Worm (Caenorhabditis elegans) whole organism, L1 larva: Measurements from ENCODE around the gene eelo-1.

Source experiments
- C04F5.9 ChIP-seq: sonication (generic microtip); optimal IDR thresholded peaks from 2 replicates; lab custom pipeline; 2016; ENCODE audit warnings: missing genetic modification characterization, missing compliant biosample characterization
- C16A3.4 ChIP-seq: fragments of 150-350 bp; optimal IDR thresholded peaks from 2 replicates; lab custom pipeline; 2014; ENCODE audit warnings: missing biosample characterization, missing genetic modification characterization
- Y116A8C.19 ChIP-seq: sonication (generic microtip); optimal IDR thresholded peaks from 2 replicates; lab custom pipeline; 2016; ENCODE audit warnings: missing compliant biosample characterization, missing genetic modification characterization, borderline replicate concordance
- aha-1 ChIP-seq: fragments of 150-350 bp; optimal IDR thresholded peaks from 2 replicates; lab custom pipeline; 2014; ENCODE audit warnings: missing biosample characterization, missing genetic modification characterization
- blmp-1 ChIP-seq: fragments of 150-350 bp; optimal IDR thresholded peaks from 2 replicates; lab custom pipeline; 2014; ENCODE audit warnings: missing biosample characterization, missing genetic modification characterization
- ceh-63 ChIP-seq: fragments of 200-800 bp; sonication (Bioruptor generic); optimal IDR thresholded peaks from 2 replicates; lab custom pipeline; 2018; ENCODE audit warnings: mild to moderate bottlenecking, missing genetic modification characterization, missing compliant biosample characterization
- ceh-8 ChIP-seq: fragments of 200-800 bp; sonication (Bioruptor generic); optimal IDR thresholded peaks from 2 replicates; lab custom pipeline; 2018; ENCODE audit warnings: mild to moderate bottlenecking, missing genetic modification characterization, moderate library complexity, missing compliant biosample characterization
- dsc-1 ChIP-seq: sonication (generic microtip); optimal IDR thresholded peaks from 2 replicates; lab custom pipeline; 2016; ENCODE audit warnings: mild to moderate bottlenecking, missing genetic modification characterization, missing compliant biosample characterization
- efl-1 ChIP-seq, 4 experiments: fragments of 150-350 bp; optimal IDR thresholded peaks in 3 of 4; peaks in 1 of 4; 1 replicate in 1 of 4; 2 replicates in 3 of 4; lab custom pipeline; 2014; ENCODE audit warnings: missing biosample characterization in 2 of 4, missing genetic modification characterization in 2 of 4, missing genetic modification reagents in 2 of 4
- efl-3 ChIP-seq: fragments of 200-800 bp; sonication (Bioruptor generic); optimal IDR thresholded peaks from 2 replicates; lab custom pipeline; 2018; ENCODE audit warnings: mild to moderate bottlenecking, missing genetic modification characterization, missing compliant biosample characterization
- elt-2 ChIP-seq: sonication (generic microtip); optimal IDR thresholded peaks from 2 replicates; lab custom pipeline; 2016; ENCODE audit warnings: missing genetic modification characterization, mild to moderate bottlenecking, inconsistent platforms, missing compliant biosample characterization, missing genetic modification reagents
- elt-3 ChIP-seq, 6 experiments: fragments of 150-350 bp in 1 of 6; sonication (generic microtip); optimal IDR thresholded peaks; 2 replicates each; lab custom pipeline; 2017 to 2018; ENCODE audit warnings: missing biosample characterization in 6 of 6, missing genetic modification characterization in 6 of 6, inconsistent platforms in 1 of 6
- fkh-10 ChIP-seq: sonication (generic microtip); optimal IDR thresholded peaks from 2 replicates; lab custom pipeline; 2017; ENCODE audit warnings: missing biosample characterization, missing genetic modification reagents, missing genetic modification characterization
- fkh-4 ChIP-seq: sonication (generic microtip); optimal IDR thresholded peaks from 2 replicates; lab custom pipeline; 2016; ENCODE audit warnings: missing compliant biosample characterization, missing genetic modification characterization, borderline replicate concordance
- fkh-8 ChIP-seq: sonication (generic microtip); optimal IDR thresholded peaks from 2 replicates; lab custom pipeline; 2016; ENCODE audit warnings: mild to moderate bottlenecking, missing genetic modification characterization, missing compliant biosample characterization
- fos-1 ChIP-seq: fragments of 150-350 bp; optimal IDR thresholded peaks from 2 replicates; lab custom pipeline; 2014; ENCODE audit warnings: missing biosample characterization, missing genetic modification characterization
- hlh-17 ChIP-seq: fragments of 200-800 bp; sonication (Bioruptor generic); optimal IDR thresholded peaks from 2 replicates; lab custom pipeline; 2018; ENCODE audit warnings: missing genetic modification characterization, mild to moderate bottlenecking, missing compliant biosample characterization, moderate library complexity, borderline replicate concordance
- hlh-4 ChIP-seq: sonication (generic microtip); optimal IDR thresholded peaks from 2 replicates; lab custom pipeline; 2016; ENCODE audit warnings: mild to moderate bottlenecking, missing genetic modification characterization, missing compliant biosample characterization
- hpl-2 ChIP-seq: fragments of 150-350 bp; optimal IDR thresholded peaks from 2 replicates; lab custom pipeline; 2014; ENCODE audit warnings: missing biosample characterization, missing genetic modification reagents, missing genetic modification characterization
- jun-1 ChIP-seq: fragments of 150-350 bp; optimal IDR thresholded peaks from 2 replicates; lab custom pipeline; 2014; ENCODE audit warnings: missing biosample characterization, missing genetic modification reagents, missing genetic modification characterization
- lin-13 ChIP-seq: fragments of 150-350 bp; optimal IDR thresholded peaks from 2 replicates; lab custom pipeline; 2014; ENCODE audit warnings: missing biosample characterization, missing genetic modification reagents, missing genetic modification characterization
- lin-14 ChIP-seq: fragments of 200-800 bp; sonication (Bioruptor generic); optimal IDR thresholded peaks from 2 replicates; lab custom pipeline; 2018; ENCODE audit warnings: mild to moderate bottlenecking, missing genetic modification characterization, moderate library complexity, missing compliant biosample characterization
- lin-15B ChIP-seq: fragments of 150-350 bp; sonication (generic microtip); optimal IDR thresholded peaks from 3 replicates; lab custom pipeline; 2014; ENCODE audit warnings: missing biosample characterization, missing genetic modification characterization
- lin-35 ChIP-seq, 2 experiments: fragments of 150-350 bp; optimal IDR thresholded peaks; 2 replicates each; lab custom pipeline; 2014; ENCODE audit warnings: missing biosample characterization in 2 of 2, missing genetic modification characterization in 2 of 2, missing genetic modification reagents in 2 of 2
- mdl-1 ChIP-seq, 2 experiments: fragments of 150-350 bp; optimal IDR thresholded peaks; 2 replicates each; lab custom pipeline; 2014 to 2017; ENCODE audit warnings: missing biosample characterization in 2 of 2, missing genetic modification characterization in 2 of 2, inconsistent platforms in 1 of 2
- mef-2 ChIP-seq: fragments of 150-350 bp; optimal IDR thresholded peaks from 2 replicates; lab custom pipeline; 2014; ENCODE audit warnings: missing biosample characterization, missing genetic modification characterization
- mep-1 ChIP-seq: fragments of 150-350 bp; optimal IDR thresholded peaks from 2 replicates; lab custom pipeline; 2014; ENCODE audit warnings: missing biosample characterization, missing genetic modification characterization
- nhr-19 ChIP-seq: fragments of 200-800 bp; sonication (Bioruptor generic); conservative IDR thresholded peaks from 2 replicates; pipeline ENCODE4 v1.3.6; 2022; ENCODE audit warnings: missing genetic modification characterization, missing compliant biosample characterization
- nhr-20 ChIP-seq: sonication (generic microtip); optimal IDR thresholded peaks from 2 replicates; lab custom pipeline; 2016; ENCODE audit warnings: mild to moderate bottlenecking, missing genetic modification characterization, missing compliant biosample characterization
- nhr-237 ChIP-seq: fragments of 150-350 bp; optimal IDR thresholded peaks from 2 replicates; lab custom pipeline; 2014; ENCODE audit warnings: missing biosample characterization, missing genetic modification characterization
- nhr-47 ChIP-seq: sonication (generic microtip); optimal IDR thresholded peaks from 2 replicates; lab custom pipeline; 2016; ENCODE audit warnings: mild to moderate bottlenecking, missing genetic modification characterization, moderate library complexity, missing compliant biosample characterization
- nhr-71 ChIP-seq: sonication (generic microtip); optimal IDR thresholded peaks from 2 replicates; lab custom pipeline; 2016; ENCODE audit warnings: mild to moderate bottlenecking, missing genetic modification characterization, moderate library complexity, missing compliant biosample characterization
- nhr-76 ChIP-seq: sonication (generic microtip); optimal IDR thresholded peaks from 2 replicates; lab custom pipeline; 2017; ENCODE audit warnings: missing biosample characterization, missing genetic modification characterization
- nhr-84 ChIP-seq: sonication (generic microtip); optimal IDR thresholded peaks from 2 replicates; lab custom pipeline; 2017; ENCODE audit warnings: missing biosample characterization, missing genetic modification characterization
- nhr-85 ChIP-seq: sonication (generic microtip); peaks from one replicate; lab custom pipeline; 2016; ENCODE audit warnings: missing genetic modification characterization, inconsistent platforms, missing compliant biosample characterization
- nhr-90 ChIP-seq: sonication (generic microtip); optimal IDR thresholded peaks from 2 replicates; lab custom pipeline; 2016; ENCODE audit warnings: mild to moderate bottlenecking, missing genetic modification characterization, missing compliant biosample characterization; ENCODE audit not compliant: poor library complexity
- pag-3 ChIP-seq: sonication (generic microtip); optimal IDR thresholded peaks from 2 replicates; lab custom pipeline; 2017; ENCODE audit warnings: missing genetic modification characterization, mild to moderate bottlenecking, missing compliant biosample characterization, antibody characterized with exemption, borderline replicate concordance; ENCODE audit not compliant: insufficient read depth
- pqm-1 ChIP-seq: sonication (generic microtip); optimal IDR thresholded peaks from 3 replicates; lab custom pipeline; 2017; ENCODE audit warnings: missing biosample characterization, missing genetic modification characterization
- skn-1 ChIP-seq: fragments of 150-350 bp; optimal IDR thresholded peaks from 2 replicates; lab custom pipeline; 2014; ENCODE audit warnings: missing biosample characterization, missing genetic modification characterization
- sptf-1 ChIP-seq: fragments of 150-350 bp; optimal IDR thresholded peaks from 2 replicates; lab custom pipeline; 2014; ENCODE audit warnings: missing biosample characterization, missing genetic modification characterization
- unc-130 ChIP-seq: fragments of 150-350 bp; optimal IDR thresholded peaks from 2 replicates; lab custom pipeline; 2017; ENCODE audit warnings: missing biosample characterization, missing genetic modification characterization, inconsistent platforms
- unc-62 ChIP-seq: fragments of 150-350 bp; optimal IDR thresholded peaks from 2 replicates; lab custom pipeline; 2014; ENCODE audit warnings: missing biosample characterization, missing genetic modification reagents, missing genetic modification characterization
- unc-98 ChIP-seq: fragments of 200-800 bp; sonication (Bioruptor generic); IDR thresholded peaks from 2 replicates; pipeline ENCODE4 v1.3.6; 2022; ENCODE audit warnings: missing genetic modification characterization, missing compliant biosample characterization
- vab-15 ChIP-seq: sonication (generic microtip); optimal IDR thresholded peaks from 2 replicates; lab custom pipeline; 2017; ENCODE audit warnings: missing genotype, mild to moderate bottlenecking, missing genetic modification characterization, missing compliant biosample characterization
- xbp-1 ChIP-seq: sonication (generic microtip); optimal IDR thresholded peaks from 2 replicates; lab custom pipeline; 2016; ENCODE audit warnings: missing genetic modification characterization, missing compliant biosample characterization

The eelo-1 gene

ce11 chrIII:1603776-1604175, 45.4 kb upstream of the eelo-1 start:
- TF ChIP-seq nhr-90 (tag; lab: Kevin White, UChicago): no peak
- no peak for TF ChIP-seq ceh-8
- TF ChIP-seq Y116A8C.19 (tag; lab: Kevin White, UChicago): no peak
- no peak for TF ChIP-seq unc-130 (tag; lab: Kevin White, UChicago)
- no peak for TF ChIP-seq nhr-19 (GFP tag; lab: Robert Waterston, UW)
- no peak for TF ChIP-seq fkh-8 (tag; lab: Kevin White, UChicago)
- TF ChIP-seq unc-98 (GFP tag; lab: Robert Waterston, UW): no peak
- no peak for TF ChIP-seq sptf-1 (tag; lab: Kevin White, UChicago)
- no peak for TF ChIP-seq jun-1 (tag; lab: Kevin White, UChicago)
- TF ChIP-seq ceh-63 (GFP tag; lab: Kevin White, UChicago): no peak
- no peak for TF ChIP-seq nhr-47 (tag; lab: Kevin White, UChicago)

ce11 chrIII:1602682-1603081, 44.4 kb upstream of the eelo-1 start:
- TF ChIP-seq nhr-85 (tag; lab: Kevin White, UChicago) (peak; percentile 66), lin-35 (GFP tag; optimal IDR thresholded peaks at IDR 0.05; lab: Kevin White, UChicago) (peak in 1 of 2 experiments; percentile 44), efl-1 (optimal IDR thresholded peaks at IDR 0.05; lab: Kevin White, UChicago) (no peak), efl-1 (GFP tag; optimal IDR thresholded peaks at IDR 0.05 in 1 of 2; lab: Kevin White, UChicago) (no peak), nhr-76 (tag; lab: Kevin White, UChicago) (no peak), C04F5.9 (tag; lab: Kevin White, UChicago) (no peak), unc-62 (GFP tag; lab: Kevin White, UChicago) (no peak), hpl-2 (GFP tag; lab: Kevin White, UChicago) (no peak), elt-2 (tag; lab: Kevin White, UChicago) (peak; percentile 93), mdl-1 (tag; optimal IDR thresholded peaks at IDR 0.05; lab: Kevin White, UChicago) (peak in 1 of 2 experiments; percentile 6), aha-1 (tag; lab: Kevin White, UChicago) (no peak), mep-1 (tag; lab: Kevin White, UChicago) (no peak), pag-3 (tag; lab: Kevin White, UChicago) (no peak), nhr-71 (tag; lab: Kevin White, UChicago) (peak; percentile 23), fkh-10 (GFP tag; lab: Kevin White, UChicago) (no peak), nhr-237 (tag; lab: Kevin White, UChicago) (no peak), nhr-90 (tag; lab: Kevin White, UChicago) (peak; percentile 33), fos-1 (peak; percentile 23), pqm-1 (tag; lab: Kevin White, UChicago) (peak; percentile 50), fkh-4 (no peak), ceh-63 (GFP tag; lab: Kevin White, UChicago) (no peak), elt-3 (tag; optimal IDR thresholded peaks at IDR 0.05; lab: Kevin White, UChicago) (peak in 5 of 6 experiments; percentile 22 to 93 (median 76)), nhr-20 (tag; lab: Kevin White, UChicago) (peak; percentile 28), blmp-1 (tag; lab: Kevin White, UChicago) (peak; percentile 47), lin-14 (GFP tag; lab: Kevin White, UChicago) (peak; percentile 58), lin-15B (no peak), jun-1 (tag; lab: Kevin White, UChicago) (peak; percentile 29), nhr-47 (tag; lab: Kevin White, UChicago) (no peak), hlh-17 (GFP tag; lab: Kevin White, UChicago) (no peak)

ce11 chrIII:1601464-1602169, 43.3 kb upstream of the eelo-1 start:
- TF ChIP-seq hpl-2 (GFP tag; lab: Kevin White, UChicago) (no peak), nhr-237 (tag; lab: Kevin White, UChicago) (no peak), xbp-1 (tag; lab: Kevin White, UChicago) (peak; percentile 14), dsc-1 (tag; lab: Kevin White, UChicago) (peak; percentile 46), efl-3 (GFP tag; lab: Kevin White, UChicago) (no peak), C16A3.4 (tag; lab: Kevin White, UChicago) (no peak), nhr-20 (tag; lab: Kevin White, UChicago) (peak; percentile 37), sptf-1 (tag; lab: Kevin White, UChicago) (no peak), pqm-1 (tag; lab: Kevin White, UChicago) (no peak), nhr-76 (tag; lab: Kevin White, UChicago) (no peak), efl-1 (optimal IDR thresholded peaks at IDR 0.05; lab: Kevin White, UChicago) (no peak), efl-1 (GFP tag; optimal IDR thresholded peaks at IDR 0.05 in 1 of 2; lab: Kevin White, UChicago) (peak in 1 of 2 experiments; percentile 86), skn-1 (peak; percentile 8), lin-14 (GFP tag; lab: Kevin White, UChicago) (peak; percentile 68), mdl-1 (tag; optimal IDR thresholded peaks at IDR 0.05; lab: Kevin White, UChicago) (no peak), blmp-1 (tag; lab: Kevin White, UChicago) (peak; percentile 53), lin-13 (GFP tag; lab: Kevin White, UChicago) (peak; percentile 25), hlh-4 (tag; lab: Kevin White, UChicago) (no peak), vab-15 (tag; lab: Kevin White, UChicago) (no peak), nhr-84 (tag; lab: Kevin White, UChicago) (no peak), mef-2 (tag; lab: Kevin White, UChicago) (no peak)
